Worm (Caenorhabditis elegans) whole organism, L4/young adult: ENCODE results near the gene Y50E8A.11.
"Not testable (repeated sequence)": the region's sequence is repeated elsewhere in the genome, so short reads cannot be mapped to it uniquely, and the experiment has no call there.

Experiments
- W03F9.2 ChIP-seq: fragments of 150-350 bp; optimal IDR thresholded peaks from 2 replicates; lab custom pipeline; 2014; ENCODE audit warnings: missing biosample characterization, missing genetic modification characterization
- dao-5 ChIP-seq: sonication (generic microtip); optimal IDR thresholded peaks from 2 replicates; lab custom pipeline; 2016; ENCODE audit warnings: missing genotype, missing genetic modification characterization, moderate library complexity, missing compliant biosample characterization
- him-1 ChIP-seq: sonication (generic microtip); optimal IDR thresholded peaks from 2 replicates; lab custom pipeline; 2016; ENCODE audit warnings: missing genotype, missing genetic modification reagents, missing genetic modification characterization, missing compliant biosample characterization

The Y50E8A.11 gene

DNA sequence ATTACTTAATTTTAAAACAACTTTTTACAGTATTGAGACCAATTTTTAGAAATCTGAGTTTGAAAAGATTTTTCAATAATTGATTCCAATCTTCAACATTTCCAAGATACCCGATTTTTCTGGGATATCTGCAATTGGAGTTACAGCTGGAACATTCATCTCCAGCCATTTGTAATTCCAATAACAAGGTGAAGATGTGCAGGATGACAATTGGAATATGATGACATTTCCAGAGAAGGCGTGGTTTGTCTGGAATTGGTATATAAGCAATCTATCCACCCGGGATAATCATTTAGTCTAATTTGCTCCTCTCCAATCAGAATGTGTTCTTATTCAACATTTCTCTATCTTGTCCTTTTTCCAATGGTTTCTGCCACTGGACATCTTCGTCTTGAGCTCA lies at the start of gene Y50E8A.11:
Y50E8A.11 (plus strand) TSS at position 301 of the 400 bp plus-strand sequence.
- TF ChIP-seq dao-5 (tag; lab: Kevin White, UChicago), result no peak
- TF ChIP-seq him-1, result no peak
- no peak for TF ChIP-seq W03F9.2 (tag; lab: Kevin White, UChicago)

DNA sequence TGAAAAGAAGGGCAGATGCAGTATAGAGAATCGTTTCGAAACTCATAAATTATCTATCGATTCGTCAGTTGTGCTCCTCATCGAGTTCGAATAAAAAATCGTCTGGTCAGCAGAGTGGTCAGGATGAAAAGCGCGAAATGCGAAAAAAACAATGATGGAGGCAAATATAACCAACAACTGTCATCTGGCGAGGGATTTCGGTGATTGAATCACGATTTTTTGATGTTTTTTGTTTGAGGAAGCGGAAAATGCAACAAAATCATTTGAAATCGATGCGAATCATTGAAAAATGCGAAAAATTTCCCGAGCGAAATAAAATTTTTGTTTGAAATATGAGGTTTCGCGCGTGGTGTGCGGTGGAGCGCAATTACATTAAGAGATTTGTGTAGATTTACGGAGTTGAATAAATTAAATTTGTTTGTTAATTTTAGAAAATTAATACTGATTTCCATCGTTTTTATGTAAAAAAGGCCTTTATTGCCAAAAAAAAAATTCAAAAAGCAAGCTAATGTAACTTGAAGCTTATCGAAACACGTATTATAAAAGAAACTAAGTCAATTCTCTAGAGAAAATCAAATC lies 47.0 kb upstream of the Y50E8A.11 start, which contains the start of gene unc-61:
unc-61 (minus strand) TSS at position 51 of the 579 bp plus-strand sequence.
- TF ChIP-seq dao-5 (tag; lab: Kevin White, UChicago) (no peak), W03F9.2 (tag; lab: Kevin White, UChicago) (no peak), him-1 (no peak)

- no peak for TF ChIP-seq dao-5 (tag; lab: Kevin White, UChicago)
- no peak for TF ChIP-seq W03F9.2 (tag; lab: Kevin White, UChicago)
- TF ChIP-seq him-1, result no peak
These were observed 44.4 kb upstream of the Y50E8A.11 start, which contains the start of gene Y50E8A.5 for ce11 chrV:14736851-14737250. Y50E8A.5 (minus strand) TSS chrV:14736951.

- TF ChIP-seq dao-5 (tag; lab: Kevin White, UChicago) (no peak), W03F9.2 (tag; lab: Kevin White, UChicago) (no peak), him-1 (no peak)
These were observed 40.0 kb upstream of the Y50E8A.11 start, which contains the start of gene Y50E8A.6 for ce11 chrV:14741233-14741632. Y50E8A.6 (minus strand) TSS chrV:14741333.

ce11 chrV:14744824-14745223 lies 36.4 kb upstream of the Y50E8A.11 start:
- TF ChIP-seq dao-5 (tag; lab: Kevin White, UChicago) (no peak), W03F9.2 (tag; lab: Kevin White, UChicago) (no peak), him-1 (no peak)

DNA sequence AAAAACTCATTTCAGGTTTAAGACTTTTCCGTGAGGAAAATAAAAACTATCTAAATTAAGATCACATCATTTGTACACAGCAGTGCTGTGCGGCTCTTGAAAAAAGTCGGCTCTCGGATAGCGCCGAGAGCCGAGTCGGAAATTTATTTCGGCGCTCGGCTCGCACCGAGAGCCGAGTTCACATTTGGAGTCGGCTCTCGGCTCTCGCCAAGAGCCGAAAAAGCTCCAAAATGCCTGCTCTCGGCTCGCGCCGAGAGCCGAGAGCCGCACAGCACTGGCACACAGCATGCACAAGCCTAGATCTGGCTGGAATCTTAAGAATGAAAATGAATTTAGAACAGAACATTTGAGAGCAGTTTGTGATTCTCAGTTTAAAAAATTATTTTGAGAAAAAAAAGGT lies 34.3 kb upstream of the Y50E8A.11 start:
- TF ChIP-seq W03F9.2 (tag; lab: Kevin White, UChicago) (no peak), him-1 (no peak), dao-5 (tag; lab: Kevin White, UChicago) (no peak)

ce11 chrV:14748608-14749137 lies 32.6 kb upstream of the Y50E8A.11 start, which contains the start of the genes lipl-8 and Y50E8A.22:
lipl-8 (minus strand) TSS chrV:14748708.
Y50E8A.22 (minus strand) TSS chrV:14749087.
- no peak for TF ChIP-seq him-1

DNA sequence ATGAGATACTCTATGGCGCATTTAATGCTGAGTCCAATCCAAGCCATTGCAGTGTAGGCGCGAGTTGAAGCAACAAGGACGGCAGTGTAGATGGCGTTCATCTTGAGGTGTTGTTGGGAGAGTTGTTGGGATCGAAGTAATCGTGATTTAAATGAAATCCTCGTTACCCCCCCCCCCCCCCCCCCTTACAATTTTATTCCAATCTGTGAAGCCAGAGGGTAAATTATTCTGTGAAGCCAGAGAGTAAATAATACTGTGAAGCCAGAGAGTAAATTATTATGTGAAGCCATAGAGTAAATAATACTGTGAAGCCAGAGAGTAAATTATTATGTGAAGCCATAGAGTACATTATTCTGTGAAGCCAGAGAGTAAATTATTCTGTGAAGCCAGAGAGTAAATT lies 30.9 kb upstream of the Y50E8A.11 start, which contains the start of gene nspa-10:
nspa-10 (minus strand) TSS at position 101 of the 400 bp plus-strand sequence.
- not testable (repeated sequence) for TF ChIP-seq W03F9.2 (tag; lab: Kevin White, UChicago); dao-5 (tag; lab: Kevin White, UChicago); him-1

- no peak for TF ChIP-seq W03F9.2 (tag; lab: Kevin White, UChicago)
- no peak for TF ChIP-seq him-1
- TF ChIP-seq dao-5 (tag; lab: Kevin White, UChicago), result no peak
These were observed 18.7 kb upstream of the Y50E8A.11 start for ce11 chrV:14762563-14762962.

DNA sequence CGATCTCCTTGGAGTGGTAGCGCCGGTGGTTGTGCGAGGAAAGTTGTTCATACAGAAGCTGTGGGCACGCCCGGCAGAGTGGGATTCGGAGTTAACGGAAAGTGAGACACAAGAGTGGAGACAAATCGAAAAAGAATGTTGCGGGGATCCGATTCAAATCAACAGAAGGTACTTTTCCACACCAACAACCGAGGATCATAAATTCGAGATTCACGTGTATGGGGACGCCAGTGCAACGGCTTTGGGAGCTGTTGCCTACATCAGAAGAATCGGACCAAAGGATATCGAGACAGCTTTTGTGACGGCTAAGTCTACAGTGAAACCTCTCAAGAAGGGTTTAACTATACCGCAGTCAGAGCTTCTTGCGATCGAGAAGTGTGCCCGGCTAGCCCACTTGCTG lies 17.6 kb upstream of the Y50E8A.11 start:
- TF ChIP-seq dao-5 (tag; lab: Kevin White, UChicago) (no peak), him-1 (no peak)

- no peak for TF ChIP-seq dao-5 (tag; lab: Kevin White, UChicago)
- TF ChIP-seq him-1, result no peak
These were observed 8.2 kb upstream of the Y50E8A.11 start, which contains the start of gene haf-7 for ce11 chrV:14773048-14773447. haf-7 (plus strand) TSS chrV:14773258.

DNA sequence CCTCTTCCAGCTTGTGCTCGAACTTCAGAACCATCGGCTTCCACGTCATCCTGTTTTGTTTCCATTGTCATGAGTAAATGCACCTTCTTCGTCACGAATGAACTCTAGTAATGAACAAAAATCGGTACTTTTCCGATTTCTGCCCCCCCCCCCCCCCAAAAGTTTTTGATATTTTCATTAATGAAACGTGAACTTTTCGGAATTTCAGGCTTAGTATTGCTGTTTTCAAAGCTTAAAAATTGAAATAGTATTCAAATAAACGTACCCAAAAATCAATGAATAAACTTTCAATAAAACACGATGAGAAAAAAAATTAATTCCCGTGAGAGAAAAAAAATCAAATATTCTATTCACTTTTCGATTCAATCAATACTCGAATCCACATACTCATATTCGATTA lies 1.6 kb upstream of the Y50E8A.11 start, which contains the start of the genes scrm-7 and Y50E8A.10:
scrm-7 (minus strand) TSS at position 101 of the 400 bp plus-strand sequence.
Y50E8A.10 (plus strand) TSS at position 353 of the 400 bp plus-strand sequence.
- TF ChIP-seq dao-5 (tag; lab: Kevin White, UChicago) (no peak), him-1 (no peak), W03F9.2 (tag; lab: Kevin White, UChicago) (no peak)

DNA sequence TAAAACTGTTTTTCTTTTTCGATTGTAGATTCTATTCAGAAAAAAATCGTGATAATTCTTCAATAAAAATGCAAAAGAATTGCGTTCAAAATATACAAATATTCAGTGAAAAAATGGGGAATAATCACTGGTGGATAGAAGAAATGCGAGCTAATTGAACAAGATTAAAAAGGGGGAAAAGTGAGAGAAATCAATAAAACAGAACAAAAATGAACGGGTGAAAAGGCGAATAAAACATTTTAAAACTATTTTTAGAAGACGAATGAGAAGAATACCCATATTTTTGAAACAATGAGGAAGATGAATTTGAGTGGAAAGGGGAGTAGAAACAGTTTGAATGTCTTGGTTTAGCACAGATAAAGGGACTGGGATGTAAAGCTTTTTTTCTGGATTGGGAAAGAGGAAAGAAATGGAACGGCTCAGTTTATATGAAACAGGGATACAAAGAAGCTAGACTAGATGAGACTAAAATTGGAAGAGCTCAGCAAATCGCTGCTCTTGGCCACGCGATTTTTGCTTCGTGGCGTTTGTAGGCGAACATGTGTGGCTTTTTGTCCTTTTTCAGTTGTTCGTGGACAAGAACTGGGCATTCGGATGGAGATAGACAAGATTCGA lies 3.0 kb downstream of the Y50E8A.11 start, which contains the start of gene Y50E8A.12:
Y50E8A.12 (minus strand) TSS at position 51 of the 615 bp plus-strand sequence.
- no peak for TF ChIP-seq him-1
- TF ChIP-seq dao-5 (tag; lab: Kevin White, UChicago), result no peak
- TF ChIP-seq W03F9.2 (tag; lab: Kevin White, UChicago), result no peak

DNA sequence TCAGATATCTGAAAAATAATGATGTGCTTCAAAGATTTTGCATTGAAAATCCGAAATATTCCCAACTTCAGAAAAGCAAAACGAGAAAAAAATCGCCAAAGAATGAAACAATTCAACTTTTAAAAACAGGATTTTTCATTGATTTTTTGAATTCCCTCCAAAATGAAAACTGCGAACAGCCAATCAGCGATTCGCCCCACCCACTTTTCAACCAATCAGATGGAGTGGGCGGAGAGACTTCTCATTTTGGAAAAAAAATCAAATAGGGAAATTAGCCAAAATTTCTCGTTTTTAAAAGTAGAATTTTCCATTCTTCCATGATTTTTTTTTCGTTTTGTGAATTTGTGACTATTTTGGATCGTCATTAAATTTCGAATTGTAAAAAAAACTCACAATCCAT lies 3.6 kb downstream of the Y50E8A.11 start:
- TF ChIP-seq W03F9.2 (tag; lab: Kevin White, UChicago) (no peak), him-1 (no peak), dao-5 (tag; lab: Kevin White, UChicago) (no peak)
